Worm (Caenorhabditis elegans) whole organism, midembryonic: ENCODE data around the gene srw-19.

Source experiments
- T22C8.4 ChIP-seq: fragments of 200-800 bp; sonication (Bioruptor generic); IDR thresholded peaks from 2 replicates; pipeline ENCODE4 v1.3.6; 2022; ENCODE audit warnings: missing genetic modification characterization, missing compliant biosample characterization
- flt-1 ChIP-seq: fragments of 200-800 bp; sonication (Bioruptor generic); IDR thresholded peaks from 2 replicates; pipeline ENCODE4 v1.3.6; 2022; ENCODE audit warnings: missing genetic modification characterization, missing compliant biosample characterization
- ref-1 ChIP-seq: fragments of 200-800 bp; sonication (Bioruptor generic); conservative IDR thresholded peaks from 2 replicates; pipeline ENCODE4 v1.3.6; 2022; ENCODE audit warnings: missing genetic modification reagents, missing genetic modification characterization, missing compliant biosample characterization
- ztf-23 ChIP-seq: fragments of 200-800 bp; sonication (Bioruptor generic); IDR thresholded peaks from 2 replicates; pipeline ENCODE4 v1.3.6; 2022; ENCODE audit warnings: missing genetic modification reagents, missing genetic modification characterization, missing compliant biosample characterization
- ztf-29 ChIP-seq: fragments of 200-800 bp; sonication (Bioruptor generic); IDR thresholded peaks from 2 replicates; pipeline ENCODE4 v1.3.6; 2022; ENCODE audit warnings: missing genetic modification reagents, missing genetic modification characterization, missing compliant biosample characterization

DNA sequence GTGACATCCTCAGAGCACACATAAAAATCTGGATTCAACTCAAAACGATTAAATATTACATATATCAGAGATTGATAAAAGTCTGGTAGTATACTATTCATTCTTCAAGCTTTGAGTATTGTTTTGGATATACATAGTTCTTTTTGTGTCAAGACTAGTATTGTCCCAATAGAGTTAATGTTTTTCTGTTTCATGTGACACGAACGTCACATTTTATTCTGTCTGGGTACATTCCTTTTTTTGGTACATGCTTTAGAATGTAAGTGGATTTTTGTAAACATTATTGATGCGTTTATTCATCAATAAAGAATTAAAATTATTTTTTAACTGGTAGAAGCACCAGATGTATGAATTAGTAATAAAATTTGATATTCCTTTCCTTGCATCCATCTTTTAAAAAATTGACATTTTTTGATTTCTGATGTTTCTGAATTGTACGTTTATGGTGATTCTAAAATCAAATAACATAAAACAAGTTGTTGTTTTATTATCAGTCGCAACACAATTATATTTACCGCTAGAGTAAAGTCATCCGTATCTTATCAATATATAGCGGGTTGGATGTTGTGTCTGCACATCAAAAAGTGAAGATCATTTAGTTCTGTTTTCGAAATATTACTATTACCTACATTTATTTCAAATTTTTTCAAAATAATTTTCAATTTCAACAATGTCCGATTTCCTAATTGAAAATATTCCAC lies 34.8 kb upstream of the srw-19 start, which contains the start of the genes srt-22 and nhr-246:
- TF ChIP-seq flt-1 (no peak), ref-1 (GFP tag; lab: Robert Waterston, UW) (no peak), T22C8.4 (GFP tag; lab: Robert Waterston, UW) (no peak), ztf-23 (no peak), ztf-29 (GFP tag; lab: Robert Waterston, UW) (no peak)
